Fruit fly (Drosophila melanogaster): ENCODE results near the gene rudhira.

The rudhira gene

DNA sequence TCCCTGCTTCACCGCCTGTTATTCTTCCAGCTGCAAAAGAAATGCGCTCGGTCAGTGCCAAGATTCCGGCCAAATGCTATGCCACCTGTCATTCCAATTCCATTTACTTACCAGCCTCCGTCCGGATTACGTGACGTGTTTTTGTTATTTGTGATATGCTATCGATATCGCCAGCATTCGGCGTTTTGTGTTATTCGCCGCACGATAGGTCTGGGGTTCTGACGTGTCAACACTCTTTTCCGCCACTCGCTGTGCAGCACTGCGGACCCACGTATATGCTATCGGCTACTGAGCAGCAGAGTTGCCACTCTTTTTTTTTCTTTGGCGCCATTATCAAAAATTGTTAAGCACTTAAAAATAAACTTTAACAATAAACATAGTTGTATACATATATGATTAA lies 35.6 kb downstream of the rudhira start, which contains the start of gene p24-1 (continued):
- TF ChIP-seq Ets21C (GFP tag; optimal IDR thresholded peaks at IDR 0.05) (peak; percentile 1), Sox15 (GFP tag; optimal IDR thresholded peaks at IDR 0.05) (no peak), CG3919 (GFP tag; optimal IDR thresholded peaks at IDR 0.05) (peak; percentile 42), lz (GFP tag; optimal IDR thresholded peaks at IDR 0.05) (peak; percentile 49), topi (GFP tag; optimal IDR thresholded peaks at IDR 0.05) (peak; percentile 14), CG15336 (GFP tag; IDR thresholded peaks at IDR 0.05) (no peak)

DNA sequence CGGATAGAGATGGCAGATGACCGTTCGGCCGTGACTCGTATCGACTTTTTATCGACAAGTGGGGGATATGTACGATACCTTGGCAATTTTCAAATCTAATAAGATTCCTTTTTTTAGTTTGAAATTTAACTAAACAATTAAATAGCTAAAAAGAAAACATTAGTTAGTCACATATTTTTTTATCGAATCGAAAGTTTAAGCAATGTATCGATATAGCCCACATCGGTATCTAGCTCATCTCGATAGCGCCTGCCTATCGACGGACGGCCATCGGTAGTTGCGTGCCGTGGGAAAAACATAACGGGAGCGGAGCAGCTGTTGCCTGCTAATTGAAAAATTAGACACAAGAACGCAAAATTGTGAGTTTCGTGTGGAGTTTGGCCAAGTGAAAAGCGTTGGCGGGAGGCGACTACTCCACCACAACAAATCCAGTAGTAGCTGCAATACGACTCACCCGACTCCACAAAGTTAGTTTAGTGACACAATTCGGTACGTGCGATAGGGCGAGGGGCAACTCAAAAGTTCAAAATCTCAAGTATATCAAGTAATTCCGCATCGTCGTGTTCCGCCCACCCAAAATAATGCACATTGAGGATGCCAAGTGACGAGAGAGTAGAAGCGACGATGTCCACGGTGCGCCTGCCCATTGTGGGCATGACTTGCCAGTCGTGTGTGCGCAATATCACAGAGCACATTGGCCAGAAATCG lies 38.2 kb downstream of the rudhira start, which contains the start of the genes CG10347 and ATP7:
CG10347 (minus strand) TSS at position 174 of the 708 bp plus-strand sequence.
ATP7 (plus strand) TSS at position 265 of the 708 bp plus-strand sequence.
- TF ChIP-seq Hr4 (GFP tag; optimal IDR thresholded peaks at IDR 0.05): peak; percentile 15
- no peak for TF ChIP-seq CG32006 (GFP tag; optimal IDR thresholded peaks at IDR 0.05)
- TF ChIP-seq Sox14 (GFP tag; optimal IDR thresholded peaks at IDR 0.05): peak; percentile 30
- TF ChIP-seq CG3919 (GFP tag; optimal IDR thresholded peaks at IDR 0.05): peak; percentile 9
- TF ChIP-seq Lpt (GFP tag; optimal IDR thresholded peaks at IDR 0.05): no peak
- peak; percentile 23 for TF ChIP-seq CG6854 (GFP tag; optimal IDR thresholded peaks at IDR 0.05)
- no peak for TF ChIP-seq CG9139 (GFP tag; optimal IDR thresholded peaks at IDR 0.05)
- TF ChIP-seq lz (GFP tag; optimal IDR thresholded peaks at IDR 0.05): peak; percentile 21
- TF ChIP-seq CG8632 (GFP tag; optimal IDR thresholded peaks at IDR 0.05): no peak
- peak; percentile 29 for TF ChIP-seq achi (GFP tag; optimal IDR thresholded peaks at IDR 0.05)
- peak; percentile 7 for TF ChIP-seq net (GFP tag; optimal IDR thresholded peaks at IDR 0.05)
- TF ChIP-seq spab (GFP tag; optimal IDR thresholded peaks at IDR 0.05): no peak
- peak; percentile 21 for TF ChIP-seq CG31627 (GFP tag; optimal IDR thresholded peaks at IDR 0.05)
- peak; percentile 37 for TF ChIP-seq topi (GFP tag; optimal IDR thresholded peaks at IDR 0.05)
- peak; percentile 22 for TF ChIP-seq Smox (GFP tag; optimal IDR thresholded peaks at IDR 0.05)
- no peak for TF ChIP-seq salr (GFP tag; optimal IDR thresholded peaks at IDR 0.05)
- TF ChIP-seq Blimp-1 (GFP tag; optimal IDR thresholded peaks at IDR 0.05): no peak
- TF ChIP-seq CG34406 (GFP tag; optimal IDR thresholded peaks at IDR 0.05): no peak
- no peak for TF ChIP-seq CG7368 (GFP tag; optimal IDR thresholded peaks at IDR 0.05)
- TF ChIP-seq Eip93F (GFP tag; optimal IDR thresholded peaks at IDR 0.05): no peak
- TF ChIP-seq eg (GFP tag; IDR thresholded peaks at IDR 0.05): peak; percentile 17; the same call in 1 of the 3 replicates
- TF ChIP-seq CG8319 (GFP tag; optimal IDR thresholded peaks at IDR 0.05): no peak
- no peak for TF ChIP-seq CG6163 (GFP tag; IDR thresholded peaks at IDR 0.05)
- peak; percentile 1 for TF ChIP-seq CG3032 (tag; optimal IDR thresholded peaks at IDR 0.05)
- TF ChIP-seq Eip78C (GFP tag): peak; percentile 58
- no peak for TF ChIP-seq fd59A (GFP tag; optimal IDR thresholded peaks at IDR 0.05)
- peak; percentile 67 for TF ChIP-seq svp (GFP tag)
- TF ChIP-seq CG6808 (GFP tag; optimal IDR thresholded peaks at IDR 0.05): no peak
- peak; percentile 2 for TF ChIP-seq Sox102F (GFP tag; optimal IDR thresholded peaks at IDR 0.05)
- no peak for TF ChIP-seq Hr38 (GFP tag; optimal IDR thresholded peaks at IDR 0.05)
- no peak for TF ChIP-seq CG11762 (GFP tag; optimal IDR thresholded peaks at IDR 0.05; ENCODE audit: insufficient read depth)
- no peak for TF ChIP-seq CG6276 (GFP tag; optimal IDR thresholded peaks at IDR 0.05)
- TF ChIP-seq vri (GFP tag; optimal IDR thresholded peaks at IDR 0.05): peak; percentile 9
- TF ChIP-seq dsx (GFP tag; optimal IDR thresholded peaks at IDR 0.05; ENCODE audit: poor library complexity, severe bottlenecking): no peak
- TF ChIP-seq Sox15 (GFP tag; optimal IDR thresholded peaks at IDR 0.05): no peak
- TF ChIP-seq Gug (GFP tag; IDR thresholded peaks at IDR 0.05): no peak
- no peak for TF ChIP-seq fd85E (GFP tag; optimal IDR thresholded peaks at IDR 0.05)
- no peak for TF ChIP-seq CG4318 (GFP tag; optimal IDR thresholded peaks at IDR 0.05)
- TF ChIP-seq Met (GFP tag; optimal IDR thresholded peaks at IDR 0.05): peak; percentile 38
- TF ChIP-seq CG16779 (tag; optimal IDR thresholded peaks at IDR 0.05): no peak
- peak; percentile 25 to 57 for TF ChIP-seq ss (GFP tag; optimal IDR thresholded peaks at IDR 0.05)
- peak; percentile 17; the same call in 1 of the 3 replicates for TF ChIP-seq CG8119 (GFP tag; IDR thresholded peaks at IDR 0.05)
- TF ChIP-seq dac (GFP tag; optimal IDR thresholded peaks at IDR 0.05): no peak
- peak; percentile 3 for TF ChIP-seq pdm3 (GFP tag; optimal IDR thresholded peaks at IDR 0.05)
- TF ChIP-seq Eip75B (GFP tag; optimal IDR thresholded peaks at IDR 0.05): peak; percentile 22
- TF ChIP-seq Hr39 (GFP tag; optimal IDR thresholded peaks at IDR 0.05): peak; percentile 8

All from whole organism, prepupa.